Fruit fly (Drosophila melanogaster) whole organism, embryonic: ENCODE measurements around the gene M6.
A peak's percentile ranks its signal among the peaks of the same experiment; 100 is the strongest.

Experiments
- Bdp1 ChIP-seq: fragments of 200-800 bp; sonication (Bioruptor generic); optimal IDR thresholded peaks from 3 replicates; lab custom pipeline; 2016; ENCODE audit warnings: missing biosample characterization, missing genetic modification characterization
- Bteb2 ChIP-seq: fragments of 200-800 bp; sonication (Bioruptor generic); optimal IDR thresholded peaks from 2 replicates; lab custom pipeline; 2016; ENCODE audit warnings: missing biosample characterization, missing genetic modification characterization
- CG11723 ChIP-seq: fragments of 200-800 bp; sonication (Bioruptor generic); optimal IDR thresholded peaks from 2 replicates; lab custom pipeline; 2017; ENCODE audit warnings: missing biosample characterization, mild to moderate bottlenecking, missing genetic modification characterization
- CG12155 ChIP-seq: fragments of 200-800 bp; sonication (Bioruptor generic); optimal IDR thresholded peaks from 3 replicates; lab custom pipeline; 2016; ENCODE audit warnings: missing biosample characterization, missing genetic modification characterization
- CG12299 ChIP-seq: fragments of 200-800 bp; sonication (Bioruptor generic); optimal IDR thresholded peaks from 2 replicates; lab custom pipeline; 2018; ENCODE audit warnings: missing biosample characterization, mild to moderate bottlenecking, missing genetic modification characterization
- CG13424 ChIP-seq: fragments of 200-800 bp; sonication (Bioruptor generic); optimal IDR thresholded peaks from 2 replicates; lab custom pipeline; 2019; ENCODE audit warnings: missing biosample characterization, mild to moderate bottlenecking, missing genetic modification characterization, moderate library complexity
- CG14965 ChIP-seq: fragments of 200-800 bp; sonication (Bioruptor generic); optimal IDR thresholded peaks from 2 replicates; lab custom pipeline; 2016; ENCODE audit warnings: missing biosample characterization, missing genetic modification characterization, borderline replicate concordance
- CG15601 ChIP-seq: fragments of 200-800 bp; sonication (Bioruptor generic); optimal IDR thresholded peaks from 3 replicates; lab custom pipeline; 2019; ENCODE audit warnings: missing biosample characterization, mild to moderate bottlenecking, missing genetic modification characterization, moderate library complexity
- CG1602 ChIP-seq: fragments of 200-800 bp; sonication (Bioruptor generic); optimal IDR thresholded peaks from 3 replicates; lab custom pipeline; 2016; ENCODE audit warnings: missing biosample characterization, missing genetic modification characterization
- CG17385 ChIP-seq: fragments of 200-800 bp; sonication (Bioruptor generic); optimal IDR thresholded peaks from 3 replicates; lab custom pipeline; 2018; ENCODE audit warnings: missing biosample characterization, mild to moderate bottlenecking, missing genetic modification characterization
- CG17802 ChIP-seq: fragments of 200-800 bp; sonication (Bioruptor generic); optimal IDR thresholded peaks from 2 replicates; lab custom pipeline; 2018; ENCODE audit warnings: missing biosample characterization, mild to moderate bottlenecking, missing genetic modification characterization, moderate library complexity
- CG17829 ChIP-seq: fragments of 200-800 bp; optimal IDR thresholded peaks from 2 replicates; lab custom pipeline; 2019; ENCODE audit warnings: missing biosample characterization, mild to moderate bottlenecking, missing genetic modification characterization, moderate library complexity
- CG18011 ChIP-seq: fragments of 200-800 bp; sonication (Bioruptor generic); optimal IDR thresholded peaks from 2 replicates; lab custom pipeline; 2017; ENCODE audit warnings: missing biosample characterization, missing genetic modification characterization, mild to moderate bottlenecking, moderate library complexity, missing genotype
- CG2120 ChIP-seq: fragments of 200-800 bp; sonication (Bioruptor generic); optimal IDR thresholded peaks from 3 replicates; lab custom pipeline; 2016; ENCODE audit warnings: missing biosample characterization, missing genetic modification characterization
- CG2199 ChIP-seq: fragments of 200-800 bp; sonication (Bioruptor generic); IDR thresholded peaks from 3 replicates; pipeline ENCODE4 v1.3.6; 2022; ENCODE audit warnings: missing biosample characterization, missing genetic modification characterization
- CG32532 ChIP-seq: fragments of 200-800 bp; sonication (Bioruptor generic); IDR thresholded peaks from 2 replicates; pipeline ENCODE4 v1.3.6; 2022; ENCODE audit warnings: missing biosample characterization, missing genetic modification characterization
- CG3847 ChIP-seq: fragments of 200-800 bp; sonication (Bioruptor generic); IDR thresholded peaks from 2 replicates; pipeline ENCODE4 v1.3.6; 2022; ENCODE audit warnings: missing biosample characterization, missing genetic modification characterization
- CG43689 ChIP-seq: fragments of 200-800 bp; sonication (Bioruptor generic); IDR thresholded peaks from 2 replicates; pipeline ENCODE4 v1.3.6; 2022; ENCODE audit warnings: missing biosample characterization, missing genetic modification characterization
- CG6689 ChIP-seq: fragments of 200-800 bp; sonication (Bioruptor generic); IDR thresholded peaks from 2 replicates; pipeline ENCODE4 v1.3.6; 2022; ENCODE audit warnings: missing biosample characterization, missing genetic modification characterization
- CG7745 ChIP-seq: fragments of 200-800 bp; sonication (Bioruptor generic); optimal IDR thresholded peaks from 2 replicates; lab custom pipeline; 2018; ENCODE audit warnings: missing biosample characterization, mild to moderate bottlenecking, missing genetic modification characterization, moderate library complexity
- CG9797 ChIP-seq: fragments of 200-800 bp; sonication (Bioruptor generic); optimal IDR thresholded peaks from 3 replicates; lab custom pipeline; 2018; ENCODE audit warnings: missing biosample characterization, mild to moderate bottlenecking, missing genetic modification characterization
- CG9817 ChIP-seq: fragments of 200-800 bp; sonication (Bioruptor generic); optimal IDR thresholded peaks from 2 replicates; lab custom pipeline; 2018; ENCODE audit warnings: missing biosample characterization, mild to moderate bottlenecking, missing genetic modification characterization, moderate library complexity
- Chrac-16 ChIP-seq: fragments of 200-800 bp; sonication (Bioruptor generic); optimal IDR thresholded peaks from 3 replicates; lab custom pipeline; 2016; ENCODE audit warnings: missing biosample characterization, missing genetic modification characterization
- CoRest ChIP-seq: fragments of 200-800 bp; sonication (Bioruptor generic); optimal IDR thresholded peaks from 3 replicates; lab custom pipeline; 2018; ENCODE audit warnings: missing biosample characterization, mild to moderate bottlenecking, missing genetic modification characterization, moderate library complexity
- D19A ChIP-seq: fragments of 200-800 bp; optimal IDR thresholded peaks from 3 replicates; lab custom pipeline; 2019; ENCODE audit warnings: missing biosample characterization, mild to moderate bottlenecking, missing genetic modification characterization, moderate library complexity
- Dfd ChIP-seq, 2 experiments: fragments of >200 bp; optimal IDR thresholded peaks; 2 replicates each; lab custom pipeline; 2017; ENCODE audit warnings: missing biosample characterization in 2 of 2, missing genetic modification characterization in 2 of 2
- Hmr ChIP-seq: fragments of 200-800 bp; sonication (Bioruptor generic); optimal IDR thresholded peaks from 3 replicates; lab custom pipeline; 2017; ENCODE audit warnings: mild to moderate bottlenecking, missing biosample characterization, missing genetic modification reagents, missing genetic modification characterization
- Neu2 ChIP-seq: fragments of 200-800 bp; sonication (Bioruptor generic); optimal IDR thresholded peaks from 3 replicates; lab custom pipeline; 2016; ENCODE audit warnings: missing biosample characterization, missing genetic modification characterization, borderline replicate concordance
- Nf-YA ChIP-seq: fragments of 200-800 bp; sonication (Bioruptor generic); IDR thresholded peaks from 2 replicates; pipeline ENCODE4 v1.3.6; 2022; ENCODE audit warnings: missing biosample characterization, missing genetic modification characterization
- Oli ChIP-seq: fragments of 200-800 bp; sonication (Bioruptor generic); optimal IDR thresholded peaks from 2 replicates; lab custom pipeline; 2018; ENCODE audit warnings: missing biosample characterization, mild to moderate bottlenecking, missing genetic modification characterization, moderate library complexity
- Ptx1 ChIP-seq: fragments of 200-800 bp; sonication (Bioruptor generic); IDR thresholded peaks from 2 replicates; pipeline ENCODE4 v1.3.6; 2022; ENCODE audit warnings: missing biosample characterization, missing genetic modification characterization
- Ravus ChIP-seq: fragments of 200-800 bp; sonication (Bioruptor generic); IDR thresholded peaks from 2 replicates; pipeline ENCODE4 v1.3.6; 2022; ENCODE audit warnings: missing biosample characterization, missing genetic modification characterization
- Sin3A ChIP-seq: fragments of >200 bp; optimal IDR thresholded peaks from 2 replicates; lab custom pipeline; 2018
- Sox102F ChIP-seq: fragments of 200-800 bp; sonication (Bioruptor generic); optimal IDR thresholded peaks from 2 replicates; lab custom pipeline; 2018; ENCODE audit warnings: missing biosample characterization, mild to moderate bottlenecking, missing genetic modification characterization, moderate library complexity
- Stat92E ChIP-seq, 3 experiments: fragments of >200 bp in 2 of 3; fragments of 200-800 bp in 1 of 3; sonication (Bioruptor generic) in 1 of 3; optimal IDR thresholded peaks; 2 replicates each; lab custom pipeline; 2017 to 2019; ENCODE audit warnings: missing biosample characterization in 3 of 3, missing genetic modification characterization in 3 of 3, mild to moderate bottlenecking in 1 of 3, moderate library complexity in 1 of 3
- Vsx1 ChIP-seq: fragments of 200-800 bp; sonication (Bioruptor generic); optimal IDR thresholded peaks from 2 replicates; lab custom pipeline; 2017; ENCODE audit warnings: missing biosample characterization, mild to moderate bottlenecking, missing genetic modification characterization, missing genetic modification reagents
- YL-1 ChIP-seq: fragments of 200-800 bp; sonication (Bioruptor generic); optimal IDR thresholded peaks from 3 replicates; lab custom pipeline; 2017; ENCODE audit warnings: missing biosample characterization, mild to moderate bottlenecking, missing genetic modification characterization
- ac ChIP-seq: fragments of 200-800 bp; sonication (Bioruptor generic); optimal IDR thresholded peaks from 3 replicates; lab custom pipeline; 2017; ENCODE audit warnings: missing biosample characterization, mild to moderate bottlenecking, missing genetic modification characterization
- cad ChIP-seq: fragments of >200 bp; optimal IDR thresholded peaks from 2 replicates; lab custom pipeline; 2017; ENCODE audit warnings: missing biosample characterization, missing genetic modification characterization
- caup ChIP-seq: fragments of 200-800 bp; sonication (Bioruptor generic); optimal IDR thresholded peaks from 3 replicates; lab custom pipeline; 2017; ENCODE audit warnings: missing biosample characterization, mild to moderate bottlenecking, missing genetic modification characterization, moderate library complexity; ENCODE audit not compliant: severe bottlenecking
- chinmo ChIP-seq: fragments of 200-800 bp; sonication (Bioruptor generic); IDR thresholded peaks from 4 replicates; pipeline ENCODE4 v1.3.6; 2022; ENCODE audit warnings: missing biosample characterization, missing genetic modification characterization; ENCODE audit not compliant: partially characterized antibody
- en ChIP-seq: fragments of 200-800 bp; sonication (Bioruptor generic); optimal IDR thresholded peaks from 2 replicates; lab custom pipeline; 2016; ENCODE audit warnings: missing biosample characterization, missing genetic modification characterization
- jing ChIP-seq: fragments of 200-800 bp; sonication (Bioruptor generic); optimal IDR thresholded peaks from 2 replicates; lab custom pipeline; 2018; ENCODE audit warnings: missing biosample characterization, mild to moderate bottlenecking, missing genetic modification characterization
- nerfin-2 ChIP-seq: fragments of 200-800 bp; sonication (Bioruptor generic); IDR thresholded peaks from 2 replicates; pipeline ENCODE4 v1.3.6; 2022; ENCODE audit warnings: missing biosample characterization, missing genetic modification characterization; ENCODE audit not compliant: partially characterized antibody
- odd ChIP-seq: fragments of 200-800 bp; sonication (Bioruptor generic); optimal IDR thresholded peaks from 2 replicates; lab custom pipeline; 2017; ENCODE audit warnings: missing biosample characterization, mild to moderate bottlenecking, missing genetic modification characterization
- repo ChIP-seq: fragments of 200-800 bp; sonication (Bioruptor generic); optimal IDR thresholded peaks from 2 replicates; lab custom pipeline; 2016; ENCODE audit warnings: missing biosample characterization, missing genetic modification characterization
- sd ChIP-seq: fragments of 200-800 bp; sonication (Bioruptor generic); optimal IDR thresholded peaks from 3 replicates; lab custom pipeline; 2018; ENCODE audit warnings: missing biosample characterization, mild to moderate bottlenecking, missing genetic modification characterization, moderate library complexity
- sima ChIP-seq: fragments of 200-800 bp; sonication (Bioruptor generic); optimal IDR thresholded peaks from 2 replicates; lab custom pipeline; 2016; ENCODE audit warnings: missing biosample characterization, missing genetic modification characterization
- toy ChIP-seq: fragments of 200-800 bp; sonication (Bioruptor generic); IDR thresholded peaks from 2 replicates; pipeline ENCODE4 v1.3.6; 2022; ENCODE audit warnings: missing biosample characterization, missing genetic modification characterization
- tup ChIP-seq: fragments of 200-800 bp; sonication (Bioruptor generic); optimal IDR thresholded peaks from 2 replicates; lab custom pipeline; 2016; ENCODE audit warnings: missing biosample characterization, mild to moderate bottlenecking, missing genetic modification characterization, moderate library complexity
- unc-4 ChIP-seq: fragments of 200-800 bp; sonication (Bioruptor generic); IDR thresholded peaks from 2 replicates; pipeline ENCODE4 v1.3.6; 2022; ENCODE audit warnings: missing biosample characterization, missing genetic modification characterization; ENCODE audit not compliant: partially characterized antibody

Gene M6

dm6 chr3L:21479636-21480035, 28.0 kb upstream of the M6 start (continued):
- TF ChIP-seq sd (tag; lab: Kevin White, UChicago) (no peak), CG3847 (GFP tag; lab: Robert Waterston, UW) (no peak), chinmo (peak; percentile 83; the same call in 2 of the 4 replicates), repo (GFP tag; lab: Kevin White, UChicago) (no peak), cad (GFP tag; lab: Kevin White, UChicago) (no peak), CG43689 (GFP tag; lab: Robert Waterston, UW) (no peak), sima (GFP tag; lab: Kevin White, UChicago) (no peak), caup (GFP tag; lab: Kevin White, UChicago) (no peak), CG17802 (no peak), CG13424 (no peak), unc-4 (GFP tag; lab: Robert Waterston, UW) (no peak), CG1602 (no peak), nerfin-2 (GFP tag; lab: Robert Waterston, UW) (no peak), CG15601 (tag; lab: Kevin White, UChicago) (no peak), Ptx1 (GFP tag; lab: Robert Waterston, UW) (no peak), Chrac-16 (GFP tag; lab: Kevin White, UChicago) (no peak), en (GFP tag; lab: Kevin White, UChicago) (no peak), toy (GFP tag; lab: Robert Waterston, UW) (no peak), CG9817 (tag; lab: Kevin White, UChicago) (no peak), CG18011 (no peak), CG6689 (GFP tag; lab: Robert Waterston, UW) (no peak), Neu2 (peak; percentile 50), CG32532 (GFP tag; lab: Robert Waterston, UW) (0 out of 2 replicates have a peak, but pooled peaks have one; percentile 14), CG12155 (no peak), Vsx1 (GFP tag; lab: Kevin White, UChicago) (no peak), CG14965 (GFP tag; lab: Kevin White, UChicago) (no peak), Bdp1 (GFP tag; lab: Kevin White, UChicago) (no peak), Nf-YA (peak; percentile 86), tup (GFP tag; lab: Kevin White, UChicago) (no peak), Sox102F (GFP tag; lab: Kevin White, UChicago) (no peak), CG7745 (no peak), CG17385 (GFP tag; lab: Kevin White, UChicago) (peak; percentile 53), CG2199 (GFP tag; lab: Robert Waterston, UW) (peak; percentile 46; the same call in 1 of the 3 replicates), D19A (tag; lab: Kevin White, UChicago) (no peak), Ravus (GFP tag; lab: Robert Waterston, UW) (no peak), Bteb2 (GFP tag; lab: Kevin White, UChicago) (no peak), CoRest (tag; lab: Kevin White, UChicago) (peak; percentile 58), CG12299 (tag; lab: Kevin White, UChicago) (no peak), Dfd (GFP tag; optimal IDR thresholded peaks at IDR 0.05; lab: Kevin White, UChicago) (no peak), Stat92E (GFP tag; optimal IDR thresholded peaks at IDR 0.05; lab: Kevin White, UChicago) (no peak), CG11723 (peak; percentile 48), CG9797 (GFP tag; lab: Kevin White, UChicago) (no peak), YL-1 (GFP tag; lab: Kevin White, UChicago) (peak; percentile 5), CG17829 (tag; lab: Kevin White, UChicago) (peak; percentile 51), jing (GFP tag; lab: Kevin White, UChicago) (peak; percentile 1), odd (GFP tag; lab: Kevin White, UChicago) (peak; percentile 55), Hmr (no peak), Sin3A (no peak), Oli (tag; lab: Kevin White, UChicago) (no peak), ac (peak; percentile 40), CG2120 (GFP tag; lab: Kevin White, UChicago) (no peak)
